Fruit fly (Drosophila melanogaster) whole organism, prepupa: Measurements from ENCODE around the gene Snr1.

Experiments used
- Blimp-1 ChIP-seq: fragments of 200-800 bp; sonication (Bioruptor generic); optimal IDR thresholded peaks from 3 replicates; lab custom pipeline; 2017; ENCODE audit warnings: missing biosample characterization, missing genetic modification characterization, mild to moderate bottlenecking, moderate library complexity, missing genetic modification reagents
- CG10631 ChIP-seq: fragments of 200-800 bp; sonication (Bioruptor generic); optimal IDR thresholded peaks from 2 replicates; lab custom pipeline; 2016; ENCODE audit warnings: missing biosample characterization, missing genetic modification characterization
- CG10669 ChIP-seq: fragments of 200-800 bp; sonication (Bioruptor generic); optimal IDR thresholded peaks from 3 replicates; lab custom pipeline; 2018; ENCODE audit warnings: missing biosample characterization, mild to moderate bottlenecking, missing genetic modification characterization, moderate library complexity
- CG11294 ChIP-seq: fragments of 200-800 bp; sonication (Bioruptor generic); IDR thresholded peaks from 2 replicates; pipeline ENCODE4 v1.3.6; 2022; ENCODE audit warnings: missing biosample characterization, missing genetic modification characterization
- CG11762 ChIP-seq: fragments of 200-800 bp; sonication (Bioruptor generic); optimal IDR thresholded peaks from 3 replicates; lab custom pipeline; 2016; ENCODE audit warnings: missing biosample characterization, missing genetic modification characterization; ENCODE audit not compliant: insufficient read depth
- CG11902 ChIP-seq: fragments of 200-800 bp; sonication (Bioruptor generic); optimal IDR thresholded peaks from 3 replicates; lab custom pipeline; 2016; ENCODE audit warnings: missing biosample characterization, missing genetic modification characterization
- CG1621 ChIP-seq: fragments of 200-800 bp; sonication (Bioruptor generic); optimal IDR thresholded peaks from 3 replicates; lab custom pipeline; 2018; ENCODE audit warnings: missing biosample characterization, mild to moderate bottlenecking, missing genetic modification characterization
- CG16779 ChIP-seq: fragments of 200-800 bp; sonication (Bioruptor generic); optimal IDR thresholded peaks from 3 replicates; lab custom pipeline; 2017; ENCODE audit warnings: missing biosample characterization, mild to moderate bottlenecking, missing genetic modification characterization
- CG3032 ChIP-seq: fragments of 200-800 bp; optimal IDR thresholded peaks from 2 replicates; lab custom pipeline; 2019; ENCODE audit warnings: missing biosample characterization, mild to moderate bottlenecking, missing genetic modification characterization, moderate library complexity
- CG31627 ChIP-seq: fragments of 200-800 bp; sonication (Bioruptor generic); optimal IDR thresholded peaks from 3 replicates; lab custom pipeline; 2016; ENCODE audit warnings: missing biosample characterization, missing genetic modification characterization
- CG32006 ChIP-seq: fragments of 200-800 bp; sonication (Bioruptor generic); optimal IDR thresholded peaks from 3 replicates; lab custom pipeline; 2017; ENCODE audit warnings: missing biosample characterization, mild to moderate bottlenecking, missing genetic modification characterization
- CG6163 ChIP-seq: fragments of 200-800 bp; sonication (Bioruptor generic); IDR thresholded peaks from 3 replicates; pipeline ENCODE4 v1.3.6; 2022; ENCODE audit warnings: missing biosample characterization, missing genetic modification characterization
- CG6276 ChIP-seq: fragments of 200-800 bp; sonication (Bioruptor generic); optimal IDR thresholded peaks from 2 replicates; lab custom pipeline; 2017; ENCODE audit warnings: missing biosample characterization, mild to moderate bottlenecking, missing genetic modification characterization
- CG6792 ChIP-seq: fragments of 200-800 bp; sonication (Bioruptor generic); optimal IDR thresholded peaks from 3 replicates; lab custom pipeline; 2016; ENCODE audit warnings: missing biosample characterization, missing genetic modification characterization
- CG6808 ChIP-seq: fragments of 200-800 bp; sonication (Bioruptor generic); optimal IDR thresholded peaks from 3 replicates; lab custom pipeline; 2017; ENCODE audit warnings: missing biosample characterization, missing genetic modification characterization, mild to moderate bottlenecking, moderate library complexity, missing genetic modification reagents
- CG6854 ChIP-seq: fragments of 200-800 bp; sonication (Bioruptor generic); optimal IDR thresholded peaks from 2 replicates; lab custom pipeline; 2017; ENCODE audit warnings: missing biosample characterization, mild to moderate bottlenecking, missing genetic modification characterization
- CG7368 ChIP-seq: fragments of 200-800 bp; sonication (Bioruptor generic); optimal IDR thresholded peaks from 3 replicates; lab custom pipeline; 2016; ENCODE audit warnings: missing biosample characterization, missing genetic modification characterization
- CG8119 ChIP-seq: fragments of 200-800 bp; sonication (Bioruptor generic); IDR thresholded peaks from 3 replicates; pipeline ENCODE4 v1.3.6; 2022; ENCODE audit warnings: missing biosample characterization, missing genetic modification characterization
- CG8319 ChIP-seq: fragments of 200-800 bp; sonication (Bioruptor generic); optimal IDR thresholded peaks from 3 replicates; lab custom pipeline; 2016; ENCODE audit warnings: missing biosample characterization, missing genetic modification characterization
- CG8632 ChIP-seq: fragments of 200-800 bp; sonication (Bioruptor generic); optimal IDR thresholded peaks from 3 replicates; lab custom pipeline; 2016; ENCODE audit warnings: missing biosample characterization, missing genetic modification characterization
- CG9139 ChIP-seq: fragments of 200-800 bp; sonication (Bioruptor generic); optimal IDR thresholded peaks from 3 replicates; lab custom pipeline; 2017; ENCODE audit warnings: missing biosample characterization, mild to moderate bottlenecking, missing genetic modification characterization
- Eip78C ChIP-seq: fragments of 200-800 bp; sonication (Bioruptor generic); peaks from one replicate; lab custom pipeline; 2016; ENCODE audit warnings: missing biosample characterization, missing genetic modification characterization
- Eip93F ChIP-seq: fragments of 200-800 bp; sonication (Bioruptor generic); optimal IDR thresholded peaks from 2 replicates; lab custom pipeline; 2016; ENCODE audit warnings: missing biosample characterization, mild to moderate bottlenecking, missing genetic modification characterization
- Ets21C ChIP-seq: fragments of 200-800 bp; sonication (Bioruptor generic); optimal IDR thresholded peaks from 3 replicates; lab custom pipeline; 2016; ENCODE audit warnings: missing biosample characterization, missing genetic modification characterization
- Ets96B ChIP-seq: fragments of 200-800 bp; optimal IDR thresholded peaks from 2 replicates; lab custom pipeline; 2019; ENCODE audit warnings: missing biosample characterization, mild to moderate bottlenecking, missing genetic modification characterization, moderate library complexity
- Gug ChIP-seq: fragments of 200-800 bp; sonication (Bioruptor generic); IDR thresholded peaks from 2 replicates; pipeline ENCODE4 v1.3.6; 2022; ENCODE audit warnings: missing biosample characterization, missing genetic modification characterization
- Hr38 ChIP-seq: sonication (Bioruptor generic); optimal IDR thresholded peaks from 2 replicates; lab custom pipeline; 2016; ENCODE audit warnings: missing biosample characterization, missing genetic modification characterization
- Hr39 ChIP-seq: fragments of 200-800 bp; sonication (Bioruptor generic); optimal IDR thresholded peaks from 2 replicates; lab custom pipeline; 2016; ENCODE audit warnings: missing biosample characterization, missing genetic modification characterization
- Lpt ChIP-seq: fragments of 200-800 bp; sonication (Bioruptor generic); optimal IDR thresholded peaks from 3 replicates; lab custom pipeline; 2016; ENCODE audit warnings: missing biosample characterization, missing genetic modification characterization
- OdsH ChIP-seq: fragments of 200-800 bp; sonication (Bioruptor generic); optimal IDR thresholded peaks from 3 replicates; lab custom pipeline; 2016; ENCODE audit warnings: missing biosample characterization, missing genetic modification characterization
- Smox ChIP-seq: fragments of 200-800 bp; sonication (Bioruptor generic); optimal IDR thresholded peaks from 3 replicates; lab custom pipeline; 2016; ENCODE audit warnings: missing biosample characterization, missing genetic modification characterization
- Sox14 ChIP-seq: fragments of 200-800 bp; sonication (Bioruptor generic); optimal IDR thresholded peaks from 3 replicates; lab custom pipeline; 2016; ENCODE audit warnings: missing biosample characterization, missing genetic modification characterization
- achi ChIP-seq: fragments of 200-800 bp; sonication (Bioruptor generic); optimal IDR thresholded peaks from 3 replicates; lab custom pipeline; 2016; ENCODE audit warnings: missing biosample characterization, missing genetic modification characterization
- cyc ChIP-seq: fragments of 200-800 bp; sonication (Bioruptor generic); optimal IDR thresholded peaks from 3 replicates; lab custom pipeline; 2016; ENCODE audit warnings: missing biosample characterization, missing genetic modification characterization
- dac ChIP-seq: fragments of 200-800 bp; sonication (Bioruptor generic); optimal IDR thresholded peaks from 2 replicates; lab custom pipeline; 2017; ENCODE audit warnings: missing biosample characterization, mild to moderate bottlenecking, missing genetic modification characterization
- dsx ChIP-seq: fragments of 200-800 bp; optimal IDR thresholded peaks from 3 replicates; lab custom pipeline; 2019; ENCODE audit warnings: missing biosample characterization, mild to moderate bottlenecking, missing genetic modification characterization, moderate library complexity; ENCODE audit not compliant: poor library complexity, severe bottlenecking
- eg ChIP-seq: fragments of 200-800 bp; sonication (Bioruptor generic); IDR thresholded peaks from 3 replicates; pipeline ENCODE4 v1.3.6; 2022; ENCODE audit warnings: missing biosample characterization, missing genetic modification characterization
- esn ChIP-seq: fragments of 200-800 bp; sonication (Bioruptor generic); optimal IDR thresholded peaks from 2 replicates; lab custom pipeline; 2016; ENCODE audit warnings: missing biosample characterization, mild to moderate bottlenecking, missing genetic modification characterization, moderate library complexity
- fd59A ChIP-seq: fragments of 200-800 bp; sonication (Bioruptor generic); optimal IDR thresholded peaks from 2 replicates; lab custom pipeline; 2017; ENCODE audit warnings: missing biosample characterization, mild to moderate bottlenecking, missing genetic modification characterization, missing genetic modification reagents
- fd85E ChIP-seq: fragments of 200-800 bp; sonication (Bioruptor generic); optimal IDR thresholded peaks from 3 replicates; lab custom pipeline; 2016; ENCODE audit warnings: missing biosample characterization, missing genetic modification characterization
- fkh ChIP-seq: fragments of 200-800 bp; sonication (Bioruptor generic); optimal IDR thresholded peaks from 3 replicates; lab custom pipeline; 2017; ENCODE audit warnings: missing biosample characterization, mild to moderate bottlenecking, missing genetic modification characterization, moderate library complexity
- lz ChIP-seq: fragments of 200-800 bp; sonication (Bioruptor generic); optimal IDR thresholded peaks from 3 replicates; lab custom pipeline; 2016; ENCODE audit warnings: missing biosample characterization, missing genetic modification characterization
- net ChIP-seq: fragments of 200-800 bp; sonication (Bioruptor generic); optimal IDR thresholded peaks from 3 replicates; lab custom pipeline; 2016; ENCODE audit warnings: missing biosample characterization, missing genetic modification characterization
- pdm3 ChIP-seq: fragments of 200-800 bp; sonication (Bioruptor generic); optimal IDR thresholded peaks from 3 replicates; lab custom pipeline; 2016; ENCODE audit warnings: missing biosample characterization, missing genetic modification characterization
- spab ChIP-seq: fragments of 200-800 bp; sonication (Bioruptor generic); optimal IDR thresholded peaks from 2 replicates; lab custom pipeline; 2017; ENCODE audit warnings: missing biosample characterization, mild to moderate bottlenecking, missing genetic modification characterization, missing genetic modification reagents
- ss ChIP-seq, 2 experiments: fragments of 200-800 bp; sonication (Bioruptor generic); optimal IDR thresholded peaks; 2 replicates in 1 of 2; 3 replicates in 1 of 2; lab custom pipeline; 2017 to 2018; ENCODE audit warnings: mild to moderate bottlenecking in 2 of 2, missing biosample characterization in 2 of 2, missing genetic modification characterization in 2 of 2, moderate library complexity in 1 of 2
- svp ChIP-seq: fragments of 200-800 bp; sonication (Bioruptor generic); peaks from one replicate; lab custom pipeline; 2016; ENCODE audit warnings: missing biosample characterization, missing genetic modification characterization
- topi ChIP-seq: fragments of 200-800 bp; sonication (Bioruptor generic); optimal IDR thresholded peaks from 3 replicates; lab custom pipeline; 2016; ENCODE audit warnings: missing biosample characterization, missing genetic modification characterization

The Snr1 gene

DNA sequence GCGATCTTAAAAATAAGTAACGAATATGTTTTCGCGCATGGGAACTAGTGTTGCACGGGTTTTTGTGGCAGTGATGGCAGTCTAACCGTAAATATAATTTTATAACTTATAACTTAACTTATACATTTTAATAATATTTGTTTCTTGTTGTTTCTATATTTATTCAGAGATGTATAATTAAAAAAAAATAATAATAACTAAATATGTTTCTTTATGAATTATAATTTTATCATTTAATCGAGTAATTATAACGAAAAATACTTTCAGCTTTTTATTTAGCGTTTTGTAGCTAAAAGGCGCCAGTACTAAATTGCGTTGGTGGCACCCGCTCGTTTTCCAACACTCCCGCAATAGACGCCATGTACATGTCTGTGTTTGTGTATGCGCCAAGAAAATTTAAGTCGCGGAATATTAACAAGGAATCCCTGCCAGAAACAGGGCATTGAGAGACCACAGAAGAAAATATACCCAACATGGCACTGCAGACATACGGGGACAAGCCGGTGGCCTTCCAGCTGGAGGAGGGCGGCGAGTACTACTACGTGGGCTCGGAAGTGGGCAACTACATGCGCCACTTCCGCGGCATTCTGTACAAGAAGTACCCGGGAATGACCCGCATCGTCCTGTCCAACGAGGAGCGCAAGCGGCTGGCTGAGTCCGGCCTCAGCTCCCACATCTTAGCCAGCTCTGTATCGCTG, at the start of gene Snr1, which contains the start of gene mRpL44:
Gene Snr1, plus strand, starts transcription at position 341 of the 698 bp plus-strand sequence.
Gene mRpL44, minus strand, starts transcription at position 51 of the 698 bp plus-strand sequence.
- peak; percentile 48 for TF ChIP-seq esn
- TF ChIP-seq Eip93F (GFP tag; lab: Kevin White, UChicago) = no peak
- TF ChIP-seq CG8119 (GFP tag; lab: Robert Waterston, UW) = no peak
- TF ChIP-seq CG3032 = peak; percentile 50
- TF ChIP-seq cyc (GFP tag; lab: Kevin White, UChicago) = peak; percentile 26
- TF ChIP-seq lz (GFP tag; lab: Kevin White, UChicago) = peak; percentile 3
- TF ChIP-seq CG16779 = no peak
- TF ChIP-seq CG11902 (GFP tag; lab: Kevin White, UChicago) = peak; percentile 7
- TF ChIP-seq CG6854 = peak; percentile 29

DNA sequence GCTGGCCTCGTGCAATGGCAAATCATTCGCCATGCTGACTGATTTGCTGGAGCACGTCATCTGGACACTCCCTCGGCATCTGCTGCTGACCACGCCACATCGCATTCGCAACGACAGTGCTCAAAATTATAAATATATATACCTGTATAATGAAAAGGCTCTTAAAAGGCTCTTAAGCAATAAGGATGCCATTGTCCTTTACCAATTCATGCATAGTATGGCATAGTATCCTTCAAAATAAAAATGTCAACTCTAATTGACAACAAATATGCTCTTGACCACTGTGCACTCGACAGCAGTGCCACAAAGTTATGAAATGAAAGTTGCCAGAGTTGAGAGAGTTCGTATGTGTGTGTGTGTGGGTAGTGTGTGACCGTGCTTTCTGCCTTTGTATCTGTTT, 48.6 kb upstream of the Snr1 start:
- TF ChIP-seq fkh (GFP tag; lab: Kevin White, UChicago) (no peak), CG6854 (no peak), CG11294 (GFP tag; lab: Robert Waterston, UW) (no peak), Hr39 (GFP tag; lab: Kevin White, UChicago) (no peak), Ets21C (GFP tag; lab: Kevin White, UChicago) (no peak), fd59A (GFP tag; lab: Kevin White, UChicago) (no peak), CG6808 (GFP tag; lab: Kevin White, UChicago) (no peak), Ets96B (tag; lab: Kevin White, UChicago) (no peak), fd85E (GFP tag; lab: Kevin White, UChicago) (no peak), Eip78C (GFP tag; lab: Kevin White, UChicago) (peak; percentile 75), topi (peak; percentile 56), Blimp-1 (no peak), ss (GFP tag; optimal IDR thresholded peaks at IDR 0.05; lab: Kevin White, UChicago) (no peak), pdm3 (GFP tag; lab: Kevin White, UChicago) (peak; percentile 31), CG8119 (GFP tag; lab: Robert Waterston, UW) (peak; percentile 51; the same call in 1 of the 3 replicates), achi (peak; percentile 26), dac (GFP tag; lab: Kevin White, UChicago) (no peak), CG8319 (no peak), CG10669 (GFP tag; lab: Kevin White, UChicago) (no peak), CG7368 (GFP tag; lab: Kevin White, UChicago) (no peak), CG8632 (no peak), Gug (GFP tag; lab: Robert Waterston, UW) (no peak), Hr38 (GFP tag; lab: Kevin White, UChicago) (no peak), CG10631 (GFP tag; lab: Kevin White, UChicago) (no peak), CG3032 (no peak), CG16779 (no peak), Smox (GFP tag; lab: Kevin White, UChicago) (peak; percentile 16), CG6792 (GFP tag; lab: Kevin White, UChicago) (no peak), CG11902 (GFP tag; lab: Kevin White, UChicago) (no peak), lz (GFP tag; lab: Kevin White, UChicago) (no peak), Lpt (GFP tag; lab: Kevin White, UChicago) (no peak), CG6276 (GFP tag; lab: Kevin White, UChicago) (peak; percentile 31), Sox14 (GFP tag; lab: Kevin White, UChicago) (no peak), net (GFP tag; lab: Kevin White, UChicago) (no peak), CG1621 (tag; lab: Kevin White, UChicago) (no peak), dsx (GFP tag; lab: Kevin White, UChicago) (peak; percentile 15), svp (GFP tag; lab: Kevin White, UChicago) (no peak), CG31627 (GFP tag; lab: Kevin White, UChicago) (no peak), spab (GFP tag; lab: Kevin White, UChicago) (no peak), eg (GFP tag; lab: Robert Waterston, UW) (peak; percentile 56; the same call in 1 of the 3 replicates), CG11762 (GFP tag; lab: Kevin White, UChicago) (no peak), CG6163 (GFP tag; lab: Robert Waterston, UW) (no peak; the same call in 2 of the 3 replicates), OdsH (GFP tag; lab: Kevin White, UChicago) (no peak), CG32006 (GFP tag; lab: Kevin White, UChicago) (peak; percentile 38), Eip93F (GFP tag; lab: Kevin White, UChicago) (no peak), CG9139 (GFP tag; lab: Kevin White, UChicago) (no peak)
